Worm (Caenorhabditis elegans): Measurements from ENCODE around the gene hlh-27.

DNA sequence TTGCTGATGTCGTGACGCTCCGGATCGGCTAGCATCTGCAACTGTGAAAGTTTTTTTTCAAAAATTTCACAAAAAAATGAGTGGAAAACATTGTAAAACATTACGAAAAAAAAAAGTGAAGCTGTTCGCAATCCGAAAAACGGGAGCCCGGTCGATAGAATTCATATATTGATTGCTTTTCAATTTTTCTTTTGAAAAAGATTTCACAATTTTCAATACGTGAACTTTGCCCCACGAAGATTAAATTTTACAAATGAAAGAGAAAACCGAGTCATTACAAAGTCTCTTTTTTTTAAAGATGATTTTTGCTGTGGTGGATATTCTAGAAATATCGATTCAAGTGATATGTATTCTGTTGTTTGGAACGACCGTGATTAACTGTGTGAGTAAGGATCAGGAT, 45.6 kb downstream of the hlh-27 start, which contains the start of gene F12A10.6:
- no peak for TF ChIP-seq daf-12 (tag; optimal IDR thresholded peaks at IDR 0.05)
- no peak for TF ChIP-seq egl-27 (tag; optimal IDR thresholded peaks at IDR 0.05)
- no peak for TF ChIP-seq ZK546.5 (tag; optimal IDR thresholded peaks at IDR 0.05)
- no peak for TF ChIP-seq nfya-1 (tag; optimal IDR thresholded peaks at IDR 0.05; ENCODE audit: insufficient read depth)
- no peak for TF ChIP-seq jun-1 (tag; optimal IDR thresholded peaks at IDR 0.05)
- no peak for TF ChIP-seq nhr-11 (tag; optimal IDR thresholded peaks at IDR 0.05)
- no peak for TF ChIP-seq nhr-28 (tag; optimal IDR thresholded peaks at IDR 0.05)
- no peak for TF ChIP-seq snpc-4 (tag; optimal IDR thresholded peaks at IDR 0.05)
- no peak for TF ChIP-seq eor-1 (tag; optimal IDR thresholded peaks at IDR 0.05)
- no peak for TF ChIP-seq ama-1 (optimal IDR thresholded peaks at IDR 0.05)

Measured in whole organism, L3 larva.